Fruit fly (Drosophila melanogaster) whole organism, embryonic: Measurements from ENCODE around the gene Orp8.

Experiments
- B-H1 ChIP-seq: fragments of 200-800 bp; sonication (Bioruptor generic); IDR thresholded peaks from 3 replicates; pipeline ENCODE4 v1.3.6; 2022; ENCODE audit warnings: missing biosample characterization, missing genetic modification characterization
- CG11398 ChIP-seq: fragments of 200-800 bp; sonication (Bioruptor generic); optimal IDR thresholded peaks from 2 replicates; lab custom pipeline; 2016; ENCODE audit warnings: missing biosample characterization, missing genetic modification characterization
- CG12104 ChIP-seq: fragments of 200-800 bp; sonication (Bioruptor generic); optimal IDR thresholded peaks from 3 replicates; lab custom pipeline; 2016; ENCODE audit warnings: missing biosample characterization, missing genetic modification characterization
- CG12942 ChIP-seq: fragments of 200-800 bp; sonication (Bioruptor generic); optimal IDR thresholded peaks from 3 replicates; lab custom pipeline; 2016; ENCODE audit warnings: missing biosample characterization, missing genetic modification characterization
- CG14860 ChIP-seq: fragments of 200-800 bp; sonication (Bioruptor generic); IDR thresholded peaks from 3 replicates; pipeline ENCODE4 v1.3.6; 2022; ENCODE audit warnings: missing biosample characterization, missing genetic modification characterization; ENCODE audit not compliant: partially characterized antibody
- CG15479 ChIP-seq: fragments of 200-800 bp; sonication (Bioruptor generic); optimal IDR thresholded peaks from 3 replicates; lab custom pipeline; 2019; ENCODE audit warnings: missing biosample characterization, mild to moderate bottlenecking, missing genetic modification characterization, moderate library complexity
- CG15601 ChIP-seq: fragments of 200-800 bp; sonication (Bioruptor generic); optimal IDR thresholded peaks from 3 replicates; lab custom pipeline; 2019; ENCODE audit warnings: missing biosample characterization, mild to moderate bottlenecking, missing genetic modification characterization, moderate library complexity
- CG17359 ChIP-seq: fragments of 200-800 bp; sonication (Bioruptor generic); optimal IDR thresholded peaks from 3 replicates; lab custom pipeline; 2018; ENCODE audit warnings: missing biosample characterization, mild to moderate bottlenecking, missing genetic modification characterization, moderate library complexity
- CG17361 ChIP-seq: fragments of 200-800 bp; sonication (Bioruptor generic); IDR thresholded peaks from 3 replicates; pipeline ENCODE4 v1.3.6; 2022; ENCODE audit warnings: missing biosample characterization, missing genetic modification characterization
- CG18011 ChIP-seq: fragments of 200-800 bp; sonication (Bioruptor generic); optimal IDR thresholded peaks from 2 replicates; lab custom pipeline; 2017; ENCODE audit warnings: missing biosample characterization, missing genetic modification characterization, mild to moderate bottlenecking, moderate library complexity, missing genotype
- CG2202 ChIP-seq: fragments of 200-800 bp; sonication (Bioruptor generic); optimal IDR thresholded peaks from 2 replicates; lab custom pipeline; 2018; ENCODE audit warnings: missing biosample characterization, mild to moderate bottlenecking, missing genetic modification characterization
- CG2678 ChIP-seq: fragments of 200-800 bp; sonication (Bioruptor generic); optimal IDR thresholded peaks from 3 replicates; lab custom pipeline; 2019; ENCODE audit warnings: missing biosample characterization, mild to moderate bottlenecking, missing genetic modification characterization, moderate library complexity
- CG2889 ChIP-seq: fragments of 200-800 bp; sonication (Bioruptor generic); IDR thresholded peaks from 3 replicates; pipeline ENCODE4 v1.3.6; 2022; ENCODE audit warnings: missing biosample characterization, missing genetic modification characterization
- CG30403 ChIP-seq: fragments of 200-800 bp; sonication (Bioruptor generic); optimal IDR thresholded peaks from 3 replicates; lab custom pipeline; 2016; ENCODE audit warnings: missing biosample characterization, missing genetic modification characterization
- CG4617 ChIP-seq: fragments of 200-800 bp; sonication (Bioruptor generic); optimal IDR thresholded peaks from 3 replicates; lab custom pipeline; 2016; ENCODE audit warnings: missing biosample characterization, missing genetic modification characterization, borderline replicate concordance
- CG4707 ChIP-seq: fragments of 200-800 bp; sonication (Bioruptor generic); optimal IDR thresholded peaks from 2 replicates; lab custom pipeline; 2018; ENCODE audit warnings: missing biosample characterization, mild to moderate bottlenecking, missing genetic modification characterization, moderate library complexity
- CG4730 ChIP-seq: fragments of 200-800 bp; sonication (Bioruptor generic); IDR thresholded peaks from 2 replicates; pipeline ENCODE4 v1.3.6; 2022; ENCODE audit warnings: missing biosample characterization, missing genetic modification characterization
- CG5180 ChIP-seq: fragments of 200-800 bp; sonication (Bioruptor generic); optimal IDR thresholded peaks from 3 replicates; lab custom pipeline; 2017; ENCODE audit warnings: missing biosample characterization, missing genetic modification characterization, mild to moderate bottlenecking, moderate library complexity, missing genetic modification reagents
- CG5245 ChIP-seq: fragments of 200-800 bp; sonication (Bioruptor generic); optimal IDR thresholded peaks from 3 replicates; lab custom pipeline; 2016; ENCODE audit warnings: missing biosample characterization, missing genetic modification characterization
- CG6175 ChIP-seq: fragments of 200-800 bp; sonication (Bioruptor generic); IDR thresholded peaks from 3 replicates; pipeline ENCODE4 v1.3.6; 2022; ENCODE audit warnings: missing biosample characterization, missing genetic modification characterization
- CG8281 ChIP-seq: fragments of 200-800 bp; sonication (Bioruptor generic); optimal IDR thresholded peaks from 2 replicates; lab custom pipeline; 2018; ENCODE audit warnings: missing biosample characterization, mild to moderate bottlenecking, missing genetic modification characterization, moderate library complexity
- D19B ChIP-seq: fragments of 200-800 bp; sonication (Bioruptor generic); optimal IDR thresholded peaks from 2 replicates; lab custom pipeline; 2017; ENCODE audit warnings: missing biosample characterization, mild to moderate bottlenecking, missing genetic modification characterization
- Drgx ChIP-seq: fragments of 200-800 bp; sonication (Bioruptor generic); IDR thresholded peaks from 2 replicates; pipeline ENCODE4 v1.3.6; 2022; ENCODE audit warnings: missing biosample characterization, missing genetic modification characterization
- Eip74EF ChIP-seq, 2 experiments: fragments of 200-800 bp in 1 of 2; fragments of >200 bp in 1 of 2; sonication (Bioruptor generic) in 1 of 2; optimal IDR thresholded peaks; 2 replicates each; lab custom pipeline; 2017 to 2019; ENCODE audit warnings: missing biosample characterization in 2 of 2, missing genetic modification characterization in 2 of 2, mild to moderate bottlenecking in 1 of 2, moderate library complexity in 1 of 2
- HLH3B ChIP-seq: fragments of 200-800 bp; sonication (Bioruptor generic); IDR thresholded peaks from 2 replicates; pipeline ENCODE4 v1.3.6; 2022; ENCODE audit warnings: missing biosample characterization, missing genetic modification characterization
- Hey ChIP-seq: fragments of 200-800 bp; sonication (Bioruptor generic); optimal IDR thresholded peaks from 3 replicates; lab custom pipeline; 2018; ENCODE audit warnings: missing biosample characterization, mild to moderate bottlenecking, missing genetic modification characterization
- Lhr ChIP-seq: fragments of 200-800 bp; sonication (Bioruptor generic); optimal IDR thresholded peaks from 3 replicates; lab custom pipeline; 2017; ENCODE audit warnings: mild to moderate bottlenecking, missing biosample characterization, missing genetic modification reagents, missing genetic modification characterization
- MBD-R2 ChIP-seq: fragments of 200-800 bp; sonication (Bioruptor generic); IDR thresholded peaks from 2 replicates; pipeline ENCODE4 v1.3.6; 2022; ENCODE audit warnings: missing biosample characterization, missing genetic modification characterization
- Max ChIP-seq: fragments of 200-800 bp; sonication (Bioruptor generic); optimal IDR thresholded peaks from 2 replicates; lab custom pipeline; 2016; ENCODE audit warnings: missing biosample characterization, mild to moderate bottlenecking, missing genetic modification characterization
- Mes4 ChIP-seq: fragments of 200-800 bp; sonication (Bioruptor generic); optimal IDR thresholded peaks from 2 replicates; lab custom pipeline; 2016; ENCODE audit warnings: missing biosample characterization, missing genetic modification characterization
- Nf-YB ChIP-seq: fragments of 200-800 bp; sonication (Bioruptor generic); optimal IDR thresholded peaks from 3 replicates; lab custom pipeline; 2019; ENCODE audit warnings: missing biosample characterization, mild to moderate bottlenecking, missing genetic modification characterization, moderate library complexity
- Spps ChIP-seq: fragments of 200-800 bp; sonication (Bioruptor generic); optimal IDR thresholded peaks from 2 replicates; lab custom pipeline; 2018; ENCODE audit warnings: missing biosample characterization, mild to moderate bottlenecking, missing genetic modification characterization
- Sry-β ChIP-seq: fragments of 200-800 bp; sonication (Bioruptor generic); optimal IDR thresholded peaks from 2 replicates; lab custom pipeline; 2018; ENCODE audit warnings: missing biosample characterization, mild to moderate bottlenecking, missing genetic modification characterization, moderate library complexity
- ato ChIP-seq: fragments of 200-800 bp; sonication (Bioruptor generic); IDR thresholded peaks from 2 replicates; pipeline ENCODE4 v1.3.6; 2022; ENCODE audit warnings: missing biosample characterization, missing genetic modification characterization; ENCODE audit not compliant: partially characterized antibody
- corto ChIP-seq: fragments of 200-800 bp; sonication (Bioruptor generic); optimal IDR thresholded peaks from 2 replicates; lab custom pipeline; 2016; ENCODE audit warnings: missing biosample characterization, mild to moderate bottlenecking, missing genetic modification characterization, moderate library complexity
- dmrt99B ChIP-seq: fragments of 200-800 bp; sonication (Bioruptor generic); optimal IDR thresholded peaks from 2 replicates; lab custom pipeline; 2018; ENCODE audit warnings: missing biosample characterization, mild to moderate bottlenecking, missing genetic modification characterization, moderate library complexity
- fd96Cb ChIP-seq: fragments of 200-800 bp; sonication (Bioruptor generic); optimal IDR thresholded peaks from 2 replicates; lab custom pipeline; 2018; ENCODE audit warnings: missing biosample characterization, mild to moderate bottlenecking, missing genetic modification characterization, moderate library complexity
- gt ChIP-seq: fragments of 200-800 bp; sonication (Bioruptor generic); IDR thresholded peaks from 2 replicates; pipeline ENCODE4 v1.3.6; 2022; ENCODE audit warnings: missing biosample characterization, missing genetic modification characterization
- hbn ChIP-seq: fragments of 200-800 bp; sonication (Bioruptor generic); IDR thresholded peaks from 2 replicates; pipeline ENCODE4 v1.3.6; 2022; ENCODE audit warnings: missing biosample characterization, missing genetic modification characterization; ENCODE audit not compliant: partially characterized antibody
- kay ChIP-seq: fragments of 200-800 bp; sonication (Bioruptor generic); optimal IDR thresholded peaks from 2 replicates; lab custom pipeline; 2016; ENCODE audit warnings: missing biosample characterization, missing genetic modification characterization
- lola ChIP-seq, 3 experiments: fragments of >200 bp in 2 of 3; fragments of 200-800 bp in 1 of 3; sonication (Bioruptor generic) in 1 of 3; optimal IDR thresholded peaks; 2 replicates each; lab custom pipeline; 2017 to 2019; ENCODE audit warnings: missing biosample characterization in 3 of 3, missing genetic modification characterization in 3 of 3, mild to moderate bottlenecking in 1 of 3, moderate library complexity in 1 of 3
- nau ChIP-seq: fragments of 200-800 bp; sonication (Bioruptor generic); optimal IDR thresholded peaks from 3 replicates; lab custom pipeline; 2017; ENCODE audit warnings: missing biosample characterization, mild to moderate bottlenecking, missing genetic modification characterization, missing genetic modification reagents
- slou ChIP-seq: fragments of 200-800 bp; sonication (Bioruptor generic); optimal IDR thresholded peaks from 3 replicates; lab custom pipeline; 2016; ENCODE audit warnings: missing biosample characterization, missing genetic modification characterization
- tna ChIP-seq: fragments of 200-800 bp; sonication (Bioruptor generic); IDR thresholded peaks from 2 replicates; pipeline ENCODE4 v1.3.6; 2022; ENCODE audit warnings: missing biosample characterization, missing genetic modification characterization; ENCODE audit not compliant: partially characterized antibody
- toy ChIP-seq: fragments of 200-800 bp; sonication (Bioruptor generic); IDR thresholded peaks from 2 replicates; pipeline ENCODE4 v1.3.6; 2022; ENCODE audit warnings: missing biosample characterization, missing genetic modification characterization
- ttk ChIP-seq: fragments of 200-800 bp; sonication (Bioruptor generic); IDR thresholded peaks from 2 replicates; pipeline ENCODE4 v2.1.2; 2022; ENCODE audit warnings: missing biosample characterization, missing genetic modification characterization
- z ChIP-seq: fragments of 200-800 bp; sonication (Bioruptor generic); IDR thresholded peaks from 3 replicates; pipeline ENCODE4 v1.3.6; 2022; ENCODE audit warnings: missing biosample characterization, missing genetic modification characterization

Gene Orp8

DNA sequence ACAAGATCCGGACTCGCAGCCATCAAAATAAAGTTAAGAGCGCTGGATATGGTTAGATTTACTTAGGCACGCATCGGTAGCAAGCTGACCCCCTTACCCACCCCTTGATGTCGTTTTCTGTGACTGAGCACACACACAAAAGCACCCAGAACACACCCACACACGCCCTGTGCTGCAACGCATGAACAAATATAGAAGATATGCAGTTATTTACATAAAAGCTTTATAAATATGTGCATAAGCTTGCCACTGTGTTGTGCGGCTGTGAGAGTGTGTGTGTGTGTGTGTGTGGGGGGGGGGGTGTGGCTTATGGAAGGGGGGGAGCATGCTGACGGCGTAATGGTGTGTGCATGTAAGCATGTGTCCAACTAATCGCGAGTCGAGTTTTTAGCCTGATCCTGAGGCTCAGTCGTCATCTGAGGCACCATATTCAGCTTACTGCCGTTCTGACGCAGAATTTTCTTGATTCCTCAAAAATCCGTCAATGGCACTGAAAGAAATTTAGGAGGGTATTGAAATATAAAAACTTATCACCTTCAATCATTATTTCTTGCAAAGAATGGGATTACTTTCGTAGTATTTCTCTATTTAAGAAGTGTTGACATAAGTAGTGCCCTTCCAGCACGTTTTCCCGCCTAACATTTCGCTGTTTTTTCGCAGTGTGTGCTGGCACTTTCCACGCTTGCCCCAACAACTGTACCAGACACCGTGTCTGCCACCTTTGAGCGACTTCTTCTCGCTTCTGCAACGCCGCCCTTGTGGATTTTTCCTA, 23.3 kb upstream of the Orp8 start (continued):
- TF ChIP-seq z (GFP tag; lab: Robert Waterston, UW) (0 out of 3 replicates have a peak, but pooled peaks have one; percentile 29), Eip74EF (GFP tag; optimal IDR thresholded peaks at IDR 0.05; lab: Kevin White, UChicago) (peak in 1 of 2 experiments; percentile 40), fd96Cb (peak; percentile 40), toy (no peak), ato (GFP tag; lab: Robert Waterston, UW) (no peak), CG4617 (GFP tag; lab: Kevin White, UChicago) (no peak), CG5245 (GFP tag; lab: Kevin White, UChicago) (peak; percentile 63), Hey (peak; percentile 30), dmrt99B (tag; lab: Kevin White, UChicago) (peak; percentile 69), CG2202 (tag; lab: Kevin White, UChicago) (peak; percentile 83), CG15601 (tag; lab: Kevin White, UChicago) (peak; percentile 88), Drgx (GFP tag; lab: Robert Waterston, UW) (peak; percentile 60; the same call in 1 of the 2 replicates), CG5180 (GFP tag; lab: Kevin White, UChicago) (peak; percentile 60), Mes4 (GFP tag; lab: Kevin White, UChicago) (peak; percentile 54), CG12104 (GFP tag; lab: Kevin White, UChicago) (peak; percentile 65), CG17359 (tag; lab: Kevin White, UChicago) (peak; percentile 95), ttk (GFP tag; lab: Robert Waterston, UW) (no peak), D19B (GFP tag; lab: Kevin White, UChicago) (no peak), lola (GFP tag; optimal IDR thresholded peaks at IDR 0.05; lab: Kevin White, UChicago) (peak in 1 of 3 experiments; percentile 56), B-H1 (no peak; the same call in 2 of the 3 replicates), CG2678 (tag; lab: Kevin White, UChicago) (peak; percentile 39), CG30403 (GFP tag; lab: Kevin White, UChicago) (peak; percentile 1), CG14860 (GFP tag; lab: Robert Waterston, UW) (no peak), CG4707 (GFP tag; lab: Kevin White, UChicago) (peak; percentile 83), CG2889 (GFP tag; lab: Robert Waterston, UW) (no peak), CG6175 (no peak), MBD-R2 (GFP tag; lab: Robert Waterston, UW) (no peak), CG8281 (tag; lab: Kevin White, UChicago) (peak; percentile 55), Max (GFP tag; lab: Kevin White, UChicago) (no peak), hbn (GFP tag; lab: Robert Waterston, UW) (no peak), kay (peak; percentile 74), Nf-YB (GFP tag; lab: Kevin White, UChicago) (peak; percentile 26), Spps (tag; lab: Kevin White, UChicago) (peak; percentile 58), CG17361 (GFP tag; lab: Robert Waterston, UW) (no peak), CG4730 (GFP tag; lab: Robert Waterston, UW) (no peak; the same call in 1 of the 2 replicates), tna (GFP tag; lab: Robert Waterston, UW) (no peak), CG18011 (no peak), CG11398 (GFP tag; lab: Kevin White, UChicago) (peak; percentile 75), Sry-β (GFP tag; lab: Kevin White, UChicago) (peak; percentile 25), HLH3B (GFP tag; lab: Robert Waterston, UW) (peak; percentile 60; the same call in 1 of the 2 replicates), corto (GFP tag; lab: Kevin White, UChicago) (no peak), gt (GFP tag; lab: Robert Waterston, UW) (peak; percentile 6; the same call in 1 of the 2 replicates), nau (GFP tag; lab: Kevin White, UChicago) (peak; percentile 85), CG12942 (GFP tag; lab: Kevin White, UChicago) (peak; percentile 8), slou (GFP tag; lab: Kevin White, UChicago) (no peak), Lhr (GFP tag; lab: Kevin White, UChicago) (peak; percentile 63), CG15479 (GFP tag; lab: Kevin White, UChicago) (no peak)
